Fruit fly (Drosophila melanogaster) whole organism, embryonic: ENCODE data around the gene CG2182.

Experiments used
- Aef1 ChIP-seq: fragments of 200-800 bp; sonication (Bioruptor generic); IDR thresholded peaks from 3 replicates; pipeline ENCODE4 v1.3.6; 2022; ENCODE audit warnings: missing biosample characterization, missing genetic modification characterization
- CG10462 ChIP-seq: fragments of 200-800 bp; sonication (Bioruptor generic); optimal IDR thresholded peaks from 2 replicates; lab custom pipeline; 2016; ENCODE audit warnings: missing biosample characterization, missing genetic modification characterization
- CG11456 ChIP-seq: fragments of 200-800 bp; sonication (Bioruptor generic); IDR thresholded peaks from 3 replicates; pipeline ENCODE4 v1.3.6; 2022; ENCODE audit warnings: missing biosample characterization, missing genetic modification characterization
- CG11695 ChIP-seq: fragments of 200-800 bp; sonication (Bioruptor generic); IDR thresholded peaks from 3 replicates; pipeline ENCODE4 v1.3.6; 2022; ENCODE audit warnings: missing biosample characterization, missing genetic modification characterization
- CG12155 ChIP-seq: fragments of 200-800 bp; sonication (Bioruptor generic); optimal IDR thresholded peaks from 3 replicates; lab custom pipeline; 2016; ENCODE audit warnings: missing biosample characterization, missing genetic modification characterization
- CG12391 ChIP-seq: fragments of 200-800 bp; sonication (Bioruptor generic); optimal IDR thresholded peaks from 3 replicates; lab custom pipeline; 2018; ENCODE audit warnings: missing biosample characterization, mild to moderate bottlenecking, missing genetic modification characterization, moderate library complexity
- CG12659 ChIP-seq: fragments of 200-800 bp; sonication (Bioruptor generic); optimal IDR thresholded peaks from 3 replicates; lab custom pipeline; 2017; ENCODE audit warnings: mild to moderate bottlenecking, missing biosample characterization, missing genetic modification reagents, missing genetic modification characterization
- CG13424 ChIP-seq: fragments of 200-800 bp; sonication (Bioruptor generic); optimal IDR thresholded peaks from 2 replicates; lab custom pipeline; 2019; ENCODE audit warnings: missing biosample characterization, mild to moderate bottlenecking, missing genetic modification characterization, moderate library complexity
- CG15073 ChIP-seq: fragments of 200-800 bp; sonication (Bioruptor generic); optimal IDR thresholded peaks from 2 replicates; lab custom pipeline; 2016; ENCODE audit warnings: missing biosample characterization, missing genetic modification characterization
- CG15269 ChIP-seq: fragments of 200-800 bp; sonication (Bioruptor generic); optimal IDR thresholded peaks from 2 replicates; lab custom pipeline; 2018; ENCODE audit warnings: missing biosample characterization, mild to moderate bottlenecking, missing genetic modification characterization, moderate library complexity
- CG16863 ChIP-seq: fragments of 200-800 bp; sonication (Bioruptor generic); optimal IDR thresholded peaks from 3 replicates; lab custom pipeline; 2016; ENCODE audit warnings: missing biosample characterization, missing genetic modification characterization
- CG17359 ChIP-seq: fragments of 200-800 bp; sonication (Bioruptor generic); optimal IDR thresholded peaks from 3 replicates; lab custom pipeline; 2018; ENCODE audit warnings: missing biosample characterization, mild to moderate bottlenecking, missing genetic modification characterization, moderate library complexity
- CG2116 ChIP-seq: fragments of 200-800 bp; sonication (Bioruptor generic); optimal IDR thresholded peaks from 3 replicates; lab custom pipeline; 2018; ENCODE audit warnings: missing biosample characterization, mild to moderate bottlenecking, missing genetic modification characterization
- CG2712 ChIP-seq: fragments of 200-800 bp; optimal IDR thresholded peaks from 3 replicates; lab custom pipeline; 2019; ENCODE audit warnings: missing biosample characterization, mild to moderate bottlenecking, missing genetic modification characterization, moderate library complexity
- CG31441 ChIP-seq: fragments of 200-800 bp; sonication (Bioruptor generic); IDR thresholded peaks from 2 replicates; pipeline ENCODE4 v1.3.6; 2022; ENCODE audit warnings: missing biosample characterization, missing genetic modification characterization
- CG4820 ChIP-seq: fragments of 200-800 bp; sonication (Bioruptor generic); optimal IDR thresholded peaks from 3 replicates; lab custom pipeline; 2016; ENCODE audit warnings: missing biosample characterization, missing genetic modification characterization
- CG5953 ChIP-seq: fragments of 200-800 bp; sonication (Bioruptor generic); IDR thresholded peaks from 2 replicates; pipeline ENCODE4 v1.3.6; 2022; ENCODE audit warnings: missing biosample characterization, missing genetic modification characterization
- CG6683 ChIP-seq: fragments of 200-800 bp; sonication (Bioruptor generic); optimal IDR thresholded peaks from 2 replicates; lab custom pipeline; 2017; ENCODE audit warnings: missing biosample characterization, mild to moderate bottlenecking, missing genetic modification characterization, missing genetic modification reagents
- CG6689 ChIP-seq: fragments of 200-800 bp; sonication (Bioruptor generic); IDR thresholded peaks from 2 replicates; pipeline ENCODE4 v1.3.6; 2022; ENCODE audit warnings: missing biosample characterization, missing genetic modification characterization
- CG8924 ChIP-seq: fragments of 200-800 bp; optimal IDR thresholded peaks from 3 replicates; lab custom pipeline; 2019; ENCODE audit warnings: missing biosample characterization, mild to moderate bottlenecking, missing genetic modification characterization, moderate library complexity
- CG9797 ChIP-seq: fragments of 200-800 bp; sonication (Bioruptor generic); optimal IDR thresholded peaks from 3 replicates; lab custom pipeline; 2018; ENCODE audit warnings: missing biosample characterization, mild to moderate bottlenecking, missing genetic modification characterization
- Camta ChIP-seq: fragments of 200-800 bp; sonication (Bioruptor generic); optimal IDR thresholded peaks from 2 replicates; lab custom pipeline; 2016; ENCODE audit warnings: missing biosample characterization, missing genetic modification characterization
- CoRest ChIP-seq: fragments of 200-800 bp; sonication (Bioruptor generic); optimal IDR thresholded peaks from 3 replicates; lab custom pipeline; 2018; ENCODE audit warnings: missing biosample characterization, mild to moderate bottlenecking, missing genetic modification characterization, moderate library complexity
- D19A ChIP-seq: fragments of 200-800 bp; optimal IDR thresholded peaks from 3 replicates; lab custom pipeline; 2019; ENCODE audit warnings: missing biosample characterization, mild to moderate bottlenecking, missing genetic modification characterization, moderate library complexity
- Dp ChIP-seq: fragments of 200-800 bp; sonication (Bioruptor generic); optimal IDR thresholded peaks from 2 replicates; lab custom pipeline; 2018; ENCODE audit warnings: missing biosample characterization, mild to moderate bottlenecking, missing genetic modification characterization, moderate library complexity
- E2f1 ChIP-seq: fragments of 200-800 bp; sonication (Bioruptor generic); IDR thresholded peaks from 2 replicates; pipeline ENCODE4 v1.3.6; 2022; ENCODE audit warnings: missing biosample characterization, missing genetic modification characterization
- Fer3 ChIP-seq: fragments of 200-800 bp; sonication (Bioruptor generic); optimal IDR thresholded peaks from 2 replicates; lab custom pipeline; 2018; ENCODE audit warnings: missing biosample characterization, mild to moderate bottlenecking, missing genetic modification characterization, moderate library complexity
- Hr3 ChIP-seq: fragments of 200-800 bp; sonication (Bioruptor generic); optimal IDR thresholded peaks from 3 replicates; lab custom pipeline; 2016; ENCODE audit warnings: missing biosample characterization, missing genetic modification characterization
- Med ChIP-seq: fragments of 200-800 bp; sonication (Bioruptor generic); peaks from one replicate; lab custom pipeline; 2016; ENCODE audit warnings: missing biosample characterization, missing genetic modification characterization, mild to moderate bottlenecking, inconsistent platforms, moderate library complexity
- Pdp1 ChIP-seq, 2 experiments: fragments of 200-800 bp; sonication (Bioruptor generic); optimal IDR thresholded peaks; 3 replicates each; lab custom pipeline; 2016; ENCODE audit warnings: missing biosample characterization in 2 of 2, missing genetic modification characterization in 2 of 2, mild to moderate bottlenecking in 1 of 2, moderate library complexity in 1 of 2
- Rfx ChIP-seq: fragments of 200-800 bp; sonication (Bioruptor generic); IDR thresholded peaks from 2 replicates; pipeline ENCODE4 v1.3.6; 2022; ENCODE audit warnings: missing biosample characterization, missing genetic modification characterization
- Spps ChIP-seq: fragments of 200-800 bp; sonication (Bioruptor generic); optimal IDR thresholded peaks from 2 replicates; lab custom pipeline; 2018; ENCODE audit warnings: missing biosample characterization, mild to moderate bottlenecking, missing genetic modification characterization
- chm ChIP-seq: fragments of 200-800 bp; sonication (Bioruptor generic); IDR thresholded peaks from 2 replicates; pipeline ENCODE4 v1.3.6; 2022; ENCODE audit warnings: missing biosample characterization, missing genetic modification characterization
- chn ChIP-seq: fragments of 200-800 bp; sonication (Bioruptor generic); optimal IDR thresholded peaks from 2 replicates; lab custom pipeline; 2016; ENCODE audit warnings: missing biosample characterization, missing genetic modification characterization
- dmrt11E ChIP-seq: fragments of 200-800 bp; sonication (Bioruptor generic); optimal IDR thresholded peaks from 3 replicates; lab custom pipeline; 2018; ENCODE audit warnings: missing biosample characterization, mild to moderate bottlenecking, missing genetic modification characterization, moderate library complexity
- gsb-n ChIP-seq: fragments of 200-800 bp; sonication (Bioruptor generic); optimal IDR thresholded peaks from 3 replicates; lab custom pipeline; 2018; ENCODE audit warnings: missing biosample characterization, mild to moderate bottlenecking, missing genetic modification characterization
- hkb ChIP-seq, 2 experiments: fragments of 200-800 bp in 1 of 2; fragments of >200 bp in 1 of 2; sonication (Bioruptor generic) in 1 of 2; IDR thresholded peaks in 1 of 2; optimal IDR thresholded peaks in 1 of 2; 2 replicates each; pipeline versions ENCODE4 v1.3.6 to Lab custom; 2017 to 2022; ENCODE audit warnings: missing biosample characterization in 1 of 2, missing genetic modification characterization in 1 of 2
- pan ChIP-seq, 4 experiments: fragments of >200 bp in 3 of 4; fragments of 200-800 bp in 1 of 4; sonication (Bioruptor generic) in 1 of 4; optimal IDR thresholded peaks in 3 of 4; IDR thresholded peaks in 1 of 4; 2 replicates each; pipeline versions ENCODE4 v1.3.6 to Lab custom; 2017 to 2022; ENCODE audit warnings: missing biosample characterization in 2 of 4, missing genetic modification characterization in 2 of 4, mixed read lengths in 1 of 4
- sisA ChIP-seq: fragments of 200-800 bp; sonication (Bioruptor generic); IDR thresholded peaks from 2 replicates; pipeline ENCODE4 v1.3.6; 2022; ENCODE audit warnings: missing biosample characterization, missing genetic modification characterization
- slp2 ChIP-seq: fragments of 200-800 bp; sonication (Bioruptor generic); optimal IDR thresholded peaks from 2 replicates; lab custom pipeline; 2016; ENCODE audit warnings: missing biosample characterization, missing genetic modification characterization
- sna ChIP-seq: fragments of 200-800 bp; sonication (Bioruptor generic); IDR thresholded peaks from 2 replicates; pipeline ENCODE4 v1.3.6; 2022; ENCODE audit warnings: missing biosample characterization, missing genetic modification characterization; ENCODE audit not compliant: partially characterized antibody
- sob ChIP-seq: fragments of 200-800 bp; sonication (Bioruptor generic); IDR thresholded peaks from 2 replicates; pipeline ENCODE4 v1.3.6; 2022; ENCODE audit warnings: missing biosample characterization, missing genetic modification characterization
- stc ChIP-seq: fragments of 200-800 bp; sonication (Bioruptor generic); IDR thresholded peaks from 2 replicates; pipeline ENCODE4 v1.3.6; 2022; ENCODE audit warnings: missing biosample characterization, missing genetic modification characterization
- tap ChIP-seq: fragments of 200-800 bp; optimal IDR thresholded peaks from 3 replicates; lab custom pipeline; 2019; ENCODE audit warnings: missing biosample characterization, mild to moderate bottlenecking, missing genetic modification characterization, moderate library complexity
- tin ChIP-seq: fragments of 200-800 bp; sonication (Bioruptor generic); optimal IDR thresholded peaks from 3 replicates; lab custom pipeline; 2016; ENCODE audit warnings: missing biosample characterization, missing genetic modification characterization
- ttk ChIP-seq: fragments of 200-800 bp; sonication (Bioruptor generic); IDR thresholded peaks from 2 replicates; pipeline ENCODE4 v2.1.2; 2022; ENCODE audit warnings: missing biosample characterization, missing genetic modification characterization

CG2182 gene

dm6 chr3R:5636519-5637430 lies 22.9 kb downstream of the CG2182 start, which contains the start of the genes CG31548 and CG12170 (continued):
- TF ChIP-seq ttk (GFP tag; lab: Robert Waterston, UW) (0 out of 2 replicates have a peak, but pooled peaks have one; percentile 15), sisA (GFP tag; lab: Robert Waterston, UW) (0 out of 2 replicates have a peak, but pooled peaks have one; percentile 6), CG17359 (peak; percentile 48), sob (GFP tag; lab: Robert Waterston, UW) (0 out of 2 replicates have a peak, but pooled peaks have one; percentile 15), Hr3 (GFP tag; lab: Kevin White, UChicago) (peak; percentile 46), CG8924 (tag; lab: Kevin White, UChicago) (peak; percentile 65), CG2116 (peak; percentile 58), chm (GFP tag; lab: Robert Waterston, UW) (peak; percentile 64), Med (GFP tag; lab: Kevin White, UChicago) (peak; percentile 83), slp2 (GFP tag; lab: Kevin White, UChicago) (no peak), CG11695 (peak; percentile 66), CG12659 (GFP tag; lab: Kevin White, UChicago) (peak; percentile 56), Fer3 (tag; lab: Kevin White, UChicago) (peak; percentile 45), CG5953 (GFP tag; lab: Robert Waterston, UW) (peak; percentile 36; the same call in 1 of the 2 replicates), sna (GFP tag; lab: Robert Waterston, UW) (0 out of 2 replicates have a peak, but pooled peaks have one; percentile 23), E2f1 (peak; percentile 39; the same call in 1 of the 2 replicates), CG10462 (peak; percentile 39), Camta (GFP tag; lab: Kevin White, UChicago) (peak; percentile 29), stc (GFP tag; lab: Robert Waterston, UW) (0 out of 2 replicates have a peak, but pooled peaks have one; percentile 16), CG15269 (no peak), CG12155 (GFP tag; lab: Kevin White, UChicago) (peak; percentile 31), Dp (GFP tag; lab: Kevin White, UChicago) (no peak), CG9797 (GFP tag; lab: Kevin White, UChicago) (peak; percentile 54), Spps (tag; lab: Kevin White, UChicago) (peak; percentile 27), tap (tag; lab: Kevin White, UChicago) (peak; percentile 54), D19A (peak; percentile 53), Pdp1 (GFP tag; optimal IDR thresholded peaks at IDR 0.05; lab: Kevin White, UChicago) (peak in 1 of 2 experiments; percentile 97), hkb (optimal IDR thresholded peaks at IDR 0.05; lab: Kevin White, UChicago) (no peak), hkb (GFP tag; IDR thresholded peaks at IDR 0.05; lab: Robert Waterston, UW) (peak; percentile 75), chn (peak; percentile 28), CG4820 (GFP tag; lab: Kevin White, UChicago) (peak; percentile 31), CG2712 (peak; percentile 77), CG13424 (peak; percentile 53), CG31441 (GFP tag; lab: Robert Waterston, UW) (peak; percentile 68), CG11456 (GFP tag; lab: Robert Waterston, UW) (no peak), CG15073 (GFP tag; lab: Kevin White, UChicago) (no peak), tin (peak; percentile 29), CG6683 (GFP tag; lab: Kevin White, UChicago) (peak; percentile 34), CG6689 (GFP tag; lab: Robert Waterston, UW) (peak; percentile 58; the same call in 1 of the 2 replicates), dmrt11E (peak; percentile 55), CG16863 (GFP tag; lab: Kevin White, UChicago) (peak; percentile 27), Rfx (GFP tag; lab: Robert Waterston, UW) (0 out of 2 replicates have a peak, but pooled peaks have one; percentile 28), CoRest (tag; lab: Kevin White, UChicago) (peak; percentile 47), gsb-n (tag; lab: Kevin White, UChicago) (peak; percentile 31), pan (optimal IDR thresholded peaks at IDR 0.05; lab: Kevin White, UChicago) (no peak), pan (GFP tag; optimal IDR thresholded peaks at IDR 0.05 in 1 of 2, IDR thresholded peaks at IDR 0.05 in 1 of 2) (peak in 1 of 2 experiments; percentile 48), Aef1 (0 out of 3 replicates have a peak, but pooled peaks have one; percentile 18), CG12391 (peak; percentile 78)
